In the genomic region with DNA sequence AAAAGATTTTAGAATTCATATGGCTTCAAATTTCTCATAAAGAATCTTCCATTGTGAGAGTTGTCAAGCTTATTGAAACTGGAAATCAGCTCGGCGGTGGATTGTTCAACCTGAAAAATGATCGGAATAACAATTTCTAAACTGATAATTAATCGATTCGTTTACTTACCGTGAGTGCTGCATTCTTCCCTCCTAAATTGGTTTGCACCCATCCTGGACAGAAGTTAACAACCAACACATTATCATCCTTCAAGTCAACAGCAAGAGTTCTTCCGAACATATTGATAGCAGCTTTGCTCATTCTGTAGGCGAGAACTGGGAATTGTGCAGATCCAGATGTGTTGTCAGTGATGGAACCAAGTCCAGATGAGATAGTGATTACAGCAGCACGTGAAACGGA, we compare ENCODE assay signal across 2 worm cellular contexts.
TF ChIP-seq lines count a peak whose summit lies in the region.

No protein-coding gene starts in this region.

TF ChIP-seq in whole organism, L1 larva, 84 proteins besides CTCF, POLR2A, EP300 and RAD21:
- TF ChIP-seq dsc-1 (tag; optimal IDR thresholded peaks at IDR 0.05; lab: Kevin White, UChicago): peak; percentile 21
- TF ChIP-seq efl-1 (optimal IDR thresholded peaks at IDR 0.05; lab: Kevin White, UChicago): no peak
- peak in 1 of 2 experiments; percentile 31 for TF ChIP-seq efl-1 (GFP tag; optimal IDR thresholded peaks at IDR 0.05 in 1 of 2; lab: Kevin White, UChicago)
- TF ChIP-seq nhr-85 (tag; lab: Kevin White, UChicago): no peak

TF ChIP-seq in whole organism, young adult, 124 proteins besides CTCF, POLR2A, EP300 and RAD21:
- TF ChIP-seq lag-1 (GFP tag; IDR thresholded peaks at IDR 0.05; lab: Robert Waterston, UW): 0 out of 2 replicates have a peak, but pooled peaks have one; percentile 27
- TF ChIP-seq bed-2 (GFP tag; IDR thresholded peaks at IDR 0.05; lab: Robert Waterston, UW): no peak
- no peak for TF ChIP-seq efl-1 (GFP tag; optimal IDR thresholded peaks at IDR 0.05; lab: Kevin White, UChicago)
- no peak for TF ChIP-seq nhr-80 (tag; optimal IDR thresholded peaks at IDR 0.05; lab: Kevin White, UChicago)
- no peak for TF ChIP-seq Y53F4B.3 (GFP tag; IDR thresholded peaks at IDR 0.05; lab: Robert Waterston, UW)
TF ChIP-seq in whole organism, young adult: peak in this region for 1.
